Fruit fly (Drosophila melanogaster): Measurements from ENCODE around the gene CG13116.

- no peak for TF ChIP-seq CG17806 (tag; optimal IDR thresholded peaks at IDR 0.05)
- TF ChIP-seq CG13204 (GFP tag; optimal IDR thresholded peaks at IDR 0.05): no peak
- TF ChIP-seq EcR (GFP tag; optimal IDR thresholded peaks at IDR 0.05): no peak
- TF ChIP-seq rn (GFP tag; IDR thresholded peaks at IDR 0.05): no peak
- TF ChIP-seq CG8159 (tag; optimal IDR thresholded peaks at IDR 0.05): no peak
- no peak for TF ChIP-seq CG10348 (GFP tag; IDR thresholded peaks at IDR 0.05)
- TF ChIP-seq CG32121 (GFP tag; IDR thresholded peaks at IDR 0.05): no peak
- TF ChIP-seq D1 (tag; optimal IDR thresholded peaks at IDR 0.05): no peak
- no peak for TF ChIP-seq Pif1A (GFP tag; optimal IDR thresholded peaks at IDR 0.05)
- no peak for TF ChIP-seq fd96Ca (GFP tag; IDR thresholded peaks at IDR 0.05)
- no peak for TF ChIP-seq CG12605 (GFP tag; IDR thresholded peaks at IDR 0.05)
- no peak for TF ChIP-seq Snoo (tag; optimal IDR thresholded peaks at IDR 0.05)
Measured at dm6 chr2L:9778416-9778815, 48.7 kb downstream of the CG13116 start.

Data from whole organism, pupa.